Fruit fly (Drosophila melanogaster) S2 (cell line): ENCODE measurements around the gene Top2.

Experiments
- CG8478 ChIP-seq: fragments of >200 bp; optimal IDR thresholded peaks from 2 replicates; lab custom pipeline; 2018
- CTCF ChIP-seq, 2 experiments: fragments of >200 bp; optimal IDR thresholded peaks; 2 replicates each; lab custom pipeline; 2018

Top2 gene

DNA sequence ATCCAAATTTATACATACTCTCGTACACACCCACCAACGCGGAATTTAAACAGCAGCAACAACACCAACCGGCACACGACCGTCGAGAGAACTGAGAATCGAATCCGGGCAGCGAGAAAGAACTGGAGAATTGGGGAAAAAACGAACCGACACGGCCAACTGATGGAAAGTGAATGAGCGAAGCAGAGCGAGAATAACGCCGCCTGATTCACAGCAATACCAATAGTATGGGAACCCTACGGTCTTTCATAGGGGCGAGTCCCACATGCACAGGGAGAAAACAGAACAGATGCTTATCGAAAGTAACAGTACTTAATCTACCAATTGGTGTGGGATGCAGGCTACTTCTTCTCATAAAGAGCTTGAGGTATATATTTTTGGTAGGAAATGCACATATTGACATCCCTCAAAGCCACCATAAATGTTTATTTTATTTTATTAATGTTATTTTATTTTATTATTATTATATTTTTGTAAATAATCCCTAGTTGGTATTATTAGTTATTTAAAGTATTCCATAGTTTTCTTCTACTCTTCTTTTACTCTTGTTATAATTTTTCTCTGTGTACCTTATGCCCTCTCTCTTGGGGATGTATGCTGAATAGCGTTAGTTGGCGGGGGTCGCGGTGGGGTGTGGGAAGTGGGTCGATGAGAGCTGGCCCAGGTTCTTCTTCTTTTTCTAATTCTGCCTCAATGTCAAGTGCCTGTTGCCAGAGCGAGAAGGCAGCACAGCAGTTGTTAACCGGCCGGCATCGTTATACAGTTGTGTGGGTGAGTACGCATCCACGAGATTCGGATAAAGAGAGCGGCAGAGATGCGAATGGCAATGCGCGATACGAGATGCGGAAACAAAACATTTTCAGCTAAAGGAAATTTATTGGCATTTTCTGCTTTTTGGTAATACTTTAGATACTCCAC, 54.7 kb downstream of the Top2 start, which contains the start of gene CG17544:
Gene CG17544, minus strand, starts transcription at position 177 of the 918 bp plus-strand sequence.
- TF ChIP-seq CG8478 (lab: Kevin White, UChicago), result no peak
- no peak for TF ChIP-seq CTCF (optimal IDR thresholded peaks at IDR 0.05; lab: Kevin White, UChicago)

DNA sequence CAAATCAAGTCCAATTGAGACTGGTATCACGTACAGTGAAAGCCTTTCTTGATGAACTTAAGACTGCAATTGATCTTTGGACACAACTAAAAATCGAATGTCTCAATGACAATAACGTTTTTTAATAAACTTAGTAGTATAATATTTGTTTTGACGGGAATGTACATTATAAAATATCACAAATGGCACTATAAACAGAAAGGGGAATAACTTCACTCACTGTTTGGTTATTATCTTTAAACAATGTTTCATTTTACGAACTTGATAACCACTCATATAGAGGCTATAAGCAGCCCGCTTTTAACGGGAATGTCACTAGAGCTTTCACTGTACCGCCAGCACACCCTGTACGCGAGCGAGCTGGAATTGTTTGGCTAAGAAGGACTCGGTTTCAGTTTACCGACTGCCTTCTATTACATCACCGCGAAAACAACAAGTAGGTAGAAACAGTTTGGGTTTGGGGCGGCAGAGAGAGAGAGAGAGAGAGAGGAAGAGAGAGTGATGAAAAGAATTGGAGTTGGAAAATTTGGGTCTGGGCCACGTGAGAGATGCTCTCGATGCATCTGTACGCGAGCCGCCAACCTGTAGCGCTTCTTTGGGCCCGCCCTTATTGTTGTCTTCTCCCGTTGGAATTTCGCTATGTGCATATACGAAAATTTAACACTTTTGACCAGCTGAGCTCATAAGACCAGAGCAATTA, 55.5 kb downstream of the Top2 start:
- TF ChIP-seq CTCF (optimal IDR thresholded peaks at IDR 0.05; lab: Kevin White, UChicago) (no peak), CG8478 (lab: Kevin White, UChicago) (no peak)
